Worm (Caenorhabditis elegans) whole organism, L4 larva: ENCODE data around the gene alh-4.

ENCODE experiments used
- R02D3.7 ChIP-seq: fragments of 150-350 bp; sonication (generic microtip); optimal IDR thresholded peaks from 3 replicates; lab custom pipeline; 2014; ENCODE audit warnings: missing biosample characterization, missing genetic modification characterization
- aly-2 ChIP-seq: sonication (generic microtip); optimal IDR thresholded peaks from 2 replicates; lab custom pipeline; 2018; ENCODE audit warnings: missing biosample characterization, missing genetic modification characterization
- fos-1 ChIP-seq: fragments of 150-350 bp; optimal IDR thresholded peaks from 2 replicates; lab custom pipeline; 2014; ENCODE audit warnings: missing biosample characterization, missing genetic modification characterization
- mes-2 ChIP-seq: sonication (generic microtip); optimal IDR thresholded peaks from 2 replicates; lab custom pipeline; 2016; ENCODE audit warnings: missing genotype, mild to moderate bottlenecking, missing genetic modification characterization, missing compliant biosample characterization; ENCODE audit not compliant: poor library complexity, severe bottlenecking
- set-16 ChIP-seq: fragments of 200-800 bp; sonication (Bioruptor generic); IDR thresholded peaks from 2 replicates; pipeline ENCODE4 v1.3.6; 2022; ENCODE audit warnings: missing genetic modification reagents, missing genetic modification characterization, missing compliant biosample characterization
- ztf-11 ChIP-seq: fragments of 150-350 bp; optimal IDR thresholded peaks from 2 replicates; lab custom pipeline; 2014; ENCODE audit warnings: missing biosample characterization, missing genetic modification characterization

ce11 chrV:6414469-6414868 is 15.3 kb downstream of the alh-4 start:
- TF ChIP-seq mes-2 (no peak), set-16 (GFP tag; lab: Robert Waterston, UW) (no peak), fos-1 (tag; lab: Kevin White, UChicago) (no peak), aly-2 (tag; lab: Kevin White, UChicago) (no peak), R02D3.7 (tag; lab: Kevin White, UChicago) (no peak), ztf-11 (tag; lab: Kevin White, UChicago) (no peak)
